Worm (Caenorhabditis elegans) whole organism, midembryonic: ENCODE measurements around the gene F20C5.11.

ENCODE experiments used
- T22C8.4 ChIP-seq: fragments of 200-800 bp; sonication (Bioruptor generic); IDR thresholded peaks from 2 replicates; pipeline ENCODE4 v1.3.6; 2022; ENCODE audit warnings: missing genetic modification characterization, missing compliant biosample characterization
- med-1 ChIP-seq: sonication (generic microtip); optimal IDR thresholded peaks from 2 replicates; lab custom pipeline; 2017; ENCODE audit warnings: missing genetic modification characterization, mild to moderate bottlenecking, missing compliant biosample characterization, antibody characterized with exemption, missing genetic modification reagents; ENCODE audit not compliant: insufficient read depth
- ref-1 ChIP-seq: fragments of 200-800 bp; sonication (Bioruptor generic); conservative IDR thresholded peaks from 2 replicates; pipeline ENCODE4 v1.3.6; 2022; ENCODE audit warnings: missing genetic modification reagents, missing genetic modification characterization, missing compliant biosample characterization
- tab-1 ChIP-seq: fragments of 200-800 bp; sonication (Bioruptor generic); IDR thresholded peaks from 2 replicates; pipeline ENCODE4 v1.3.6; 2022; ENCODE audit warnings: missing genetic modification characterization, missing compliant biosample characterization

DNA sequence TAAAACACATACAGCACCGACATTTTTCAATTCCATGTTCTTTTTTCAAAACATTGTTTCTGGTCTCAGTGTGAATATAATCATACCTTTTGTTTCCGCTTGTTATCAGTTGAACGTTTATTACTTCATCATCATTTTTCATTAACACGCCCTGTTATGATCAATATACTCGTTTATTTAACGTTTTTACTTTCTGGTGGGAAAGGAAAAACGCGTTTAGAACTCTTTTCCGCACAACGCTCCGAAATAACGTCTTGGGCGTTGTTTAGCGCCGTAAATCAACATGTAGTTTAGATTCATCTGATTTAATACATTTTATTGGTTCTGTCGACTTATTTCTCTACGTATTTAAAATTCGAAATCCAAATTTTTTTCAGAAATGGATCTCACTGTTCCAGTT lies 36.5 kb downstream of the F20C5.11 start, which contains the start of gene pgm-3:
- no peak for TF ChIP-seq med-1 (GFP tag; lab: Kevin White, UChicago)
- TF ChIP-seq T22C8.4 (GFP tag; lab: Robert Waterston, UW): no peak
- TF ChIP-seq ref-1 (GFP tag; lab: Robert Waterston, UW): no peak
- TF ChIP-seq tab-1: no peak
